Worm (Caenorhabditis elegans) whole organism, early embryonic: ENCODE data around the gene Y42G9A.2.

ENCODE experiments used
- ama-1 ChIP-seq: fragments of 150-350 bp; optimal IDR thresholded peaks from 2 replicates; lab custom pipeline; 2014
- ceh-36 ChIP-seq: sonication (generic microtip); optimal IDR thresholded peaks from 2 replicates; lab custom pipeline; 2016; ENCODE audit warnings: missing genetic modification characterization, inconsistent platforms, missing compliant biosample characterization
- tbx-37 ChIP-seq: fragments of 200-800 bp; sonication (Bioruptor generic); conservative IDR thresholded peaks from 2 replicates; pipeline ENCODE4 v1.3.6; 2022; ENCODE audit warnings: missing genetic modification reagents, missing genetic modification characterization, missing compliant biosample characterization

DNA sequence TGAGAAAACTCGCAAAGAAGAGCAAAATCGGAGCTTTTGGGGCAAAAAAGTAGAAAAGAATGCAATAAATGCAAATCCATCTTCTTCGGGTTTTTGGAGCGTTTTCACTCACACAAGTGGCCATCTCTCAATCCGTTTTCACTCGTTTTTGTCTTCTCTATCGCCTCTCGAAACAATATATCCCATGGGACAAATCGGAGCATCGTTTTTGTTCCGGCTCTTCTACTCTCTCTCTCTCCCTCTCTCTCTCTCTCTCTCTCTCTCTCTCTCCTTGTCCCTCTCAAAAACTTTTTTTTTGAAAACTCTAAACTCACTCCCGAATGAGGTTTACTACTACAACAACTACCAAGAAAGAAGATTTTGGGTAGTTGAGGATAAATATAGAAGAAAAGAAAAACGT is 6.5 kb upstream of the Y42G9A.2 start:
- TF ChIP-seq tbx-37 (GFP tag; lab: Robert Waterston, UW) (no peak), ceh-36 (tag; lab: Kevin White, UChicago) (no peak), ama-1 (lab: Kevin White, UChicago) (no peak)
